Worm (Caenorhabditis elegans) whole organism, young adult: ENCODE data around the gene emc-1.
"Not testable (repeated sequence)": the region's sequence is repeated elsewhere in the genome, so short reads cannot be mapped to it uniquely, and the experiment has no call there.

Experiments used
- D2030.7 ChIP-seq: fragments of 200-800 bp; sonication (Bioruptor generic); IDR thresholded peaks from 2 replicates; pipeline ENCODE4 v1.3.6; 2022; ENCODE audit warnings: missing genetic modification reagents, missing genetic modification characterization, missing compliant biosample characterization
- F33H1.4 ChIP-seq: fragments of 200-800 bp; sonication (Bioruptor generic); IDR thresholded peaks from 2 replicates; pipeline ENCODE4 v1.3.6; 2022; ENCODE audit warnings: missing genetic modification reagents, missing genetic modification characterization, missing compliant biosample characterization
- F37B4.10 ChIP-seq: fragments of 200-800 bp; sonication (Bioruptor generic); IDR thresholded peaks from 2 replicates; pipeline ENCODE4 v1.3.6; 2022; ENCODE audit warnings: missing genetic modification characterization, missing compliant biosample characterization
- F39B2.1 ChIP-seq: fragments of 200-800 bp; sonication (Bioruptor generic); IDR thresholded peaks from 2 replicates; pipeline ENCODE4 v1.3.6; 2022; ENCODE audit warnings: missing genetic modification reagents, missing genetic modification characterization, missing compliant biosample characterization
- K11D2.4 ChIP-seq: fragments of 200-800 bp; sonication (Bioruptor generic); IDR thresholded peaks from 2 replicates; pipeline ENCODE4 v1.3.6; 2022; ENCODE audit warnings: missing genetic modification reagents, missing genetic modification characterization, missing compliant biosample characterization
- Y53F4B.3 ChIP-seq: fragments of 200-800 bp; sonication (Bioruptor generic); IDR thresholded peaks from 2 replicates; pipeline ENCODE4 v1.3.6; 2022; ENCODE audit warnings: missing genetic modification reagents, missing genetic modification characterization, missing compliant biosample characterization
- Y56A3A.18 ChIP-seq: fragments of 200-800 bp; sonication (Bioruptor generic); IDR thresholded peaks from 2 replicates; pipeline ENCODE4 v1.3.6; 2022; ENCODE audit warnings: missing genetic modification reagents, missing genetic modification characterization, missing compliant biosample characterization
- Y67H2A.10 ChIP-seq: fragments of 200-800 bp; sonication (Bioruptor generic); conservative IDR thresholded peaks from 2 replicates; pipeline ENCODE4 v1.3.6; 2022; ENCODE audit warnings: missing genetic modification reagents, missing genetic modification characterization, missing compliant biosample characterization
- attf-6 ChIP-seq: fragments of 200-800 bp; sonication (Bioruptor generic); IDR thresholded peaks from 2 replicates; pipeline ENCODE4 v1.3.6; 2022; ENCODE audit warnings: missing genetic modification reagents, missing genetic modification characterization, missing compliant biosample characterization
- bed-1 ChIP-seq: fragments of 200-800 bp; sonication (Bioruptor generic); IDR thresholded peaks from 2 replicates; pipeline ENCODE4 v1.3.6; 2022; ENCODE audit warnings: missing genetic modification reagents, missing genetic modification characterization, missing compliant biosample characterization
- cebp-1 ChIP-seq, 2 experiments: fragments of 200-800 bp in 1 of 2; sonication (Bioruptor generic) in 1 of 2; sonication (generic microtip) in 1 of 2; IDR thresholded peaks in 1 of 2; optimal IDR thresholded peaks in 1 of 2; 2 replicates each; pipeline versions ENCODE4 v1.3.6 to Lab custom; 2017 to 2022; ENCODE audit warnings: missing compliant biosample characterization in 2 of 2, missing genetic modification characterization in 2 of 2, mild to moderate bottlenecking in 1 of 2, missing genetic modification reagents in 1 of 2, moderate library complexity in 1 of 2
- cebp-2 ChIP-seq: fragments of 200-800 bp; sonication (Bioruptor generic); IDR thresholded peaks from 2 replicates; pipeline ENCODE4 v1.3.6; 2022; ENCODE audit warnings: missing genetic modification characterization, missing compliant biosample characterization
- ceh-100 ChIP-seq: fragments of 200-800 bp; sonication (Bioruptor generic); IDR thresholded peaks from 2 replicates; pipeline ENCODE4 v1.3.6; 2022; ENCODE audit warnings: missing genetic modification reagents, missing genetic modification characterization, missing compliant biosample characterization
- egrh-3 ChIP-seq: fragments of 200-800 bp; sonication (Bioruptor generic); IDR thresholded peaks from 2 replicates; pipeline ENCODE4 v1.3.6; 2022; ENCODE audit warnings: missing genetic modification reagents, missing genetic modification characterization, missing compliant biosample characterization
- hsf-1 ChIP-seq: fragments of 200-800 bp; sonication (Bioruptor generic); IDR thresholded peaks from 2 replicates; pipeline ENCODE4 v1.3.6; 2022; ENCODE audit warnings: missing genetic modification reagents, missing genetic modification characterization, missing compliant biosample characterization
- lag-1 ChIP-seq: fragments of 200-800 bp; sonication (Bioruptor generic); IDR thresholded peaks from 2 replicates; pipeline ENCODE4 v1.3.6; 2022; ENCODE audit warnings: missing genetic modification reagents, missing genetic modification characterization, missing compliant biosample characterization
- let-526 ChIP-seq: fragments of 200-800 bp; sonication (Bioruptor generic); IDR thresholded peaks from 2 replicates; pipeline ENCODE4 v1.3.6; 2022; ENCODE audit warnings: missing genetic modification reagents, missing genetic modification characterization, missing compliant biosample characterization
- madf-3 ChIP-seq: fragments of 200-800 bp; sonication (Bioruptor generic); IDR thresholded peaks from 2 replicates; pipeline ENCODE4 v1.3.6; 2022; ENCODE audit warnings: missing genetic modification reagents, missing genetic modification characterization, missing compliant biosample characterization
- madf-8 ChIP-seq: fragments of 200-800 bp; sonication (Bioruptor generic); conservative IDR thresholded peaks from 2 replicates; pipeline ENCODE4 v1.3.6; 2022; ENCODE audit warnings: missing genetic modification reagents, missing genetic modification characterization, missing compliant biosample characterization
- nfya-2 ChIP-seq: fragments of 200-800 bp; sonication (Bioruptor generic); IDR thresholded peaks from 2 replicates; pipeline ENCODE4 v1.3.6; 2022; ENCODE audit warnings: missing genetic modification reagents, missing genetic modification characterization, missing compliant biosample characterization
- nfyb-1 ChIP-seq: fragments of 200-800 bp; sonication (Bioruptor generic); IDR thresholded peaks from 2 replicates; pipeline ENCODE4 v1.3.6; 2022; ENCODE audit warnings: missing genetic modification reagents, missing genetic modification characterization, missing compliant biosample characterization
- sea-2 ChIP-seq: fragments of 200-800 bp; sonication (Bioruptor generic); IDR thresholded peaks from 2 replicates; pipeline ENCODE4 v1.3.6; 2022; ENCODE audit warnings: missing genetic modification characterization, missing compliant biosample characterization
- ztf-25 ChIP-seq: fragments of 200-800 bp; sonication (Bioruptor generic); IDR thresholded peaks from 2 replicates; pipeline ENCODE4 v1.3.6; 2022; ENCODE audit warnings: missing genetic modification reagents, missing genetic modification characterization, missing compliant biosample characterization
- ztf-28 ChIP-seq: fragments of 200-800 bp; sonication (Bioruptor generic); IDR thresholded peaks from 2 replicates; pipeline ENCODE4 v1.3.6; 2022; ENCODE audit warnings: missing genetic modification reagents, missing genetic modification characterization, missing compliant biosample characterization
- ztf-6 ChIP-seq: fragments of 200-800 bp; sonication (Bioruptor generic); IDR thresholded peaks from 2 replicates; pipeline ENCODE4 v1.3.6; 2022; ENCODE audit warnings: missing genetic modification reagents, missing genetic modification characterization, missing compliant biosample characterization

emc-1 gene

ce11 chrII:1457784-1458183 lies 42.3 kb downstream of the emc-1 start:
- TF ChIP-seq ceh-100 (GFP tag; lab: Robert Waterston, UW) (0 out of 2 replicates have a peak, but pooled peaks have one; percentile 20), nfyb-1 (GFP tag; lab: Robert Waterston, UW) (0 out of 2 replicates have a peak, but pooled peaks have one; percentile 18), lag-1 (GFP tag; lab: Robert Waterston, UW) (0 out of 2 replicates have a peak, but pooled peaks have one; percentile 12), K11D2.4 (0 out of 2 replicates have a peak, but pooled peaks have one; percentile 30), hsf-1 (GFP tag; lab: Robert Waterston, UW) (peak; percentile 40; the same call in 1 of the 2 replicates), madf-3 (GFP tag; lab: Robert Waterston, UW) (peak; percentile 73; the same call in 1 of the 2 replicates), Y67H2A.10 (GFP tag; lab: Robert Waterston, UW) (0 out of 2 replicates have a peak, but pooled peaks have one; percentile 23), bed-1 (GFP tag; lab: Robert Waterston, UW) (0 out of 2 replicates have a peak, but pooled peaks have one; percentile 85), sea-2 (GFP tag; lab: Robert Waterston, UW) (0 out of 2 replicates have a peak, but pooled peaks have one; percentile 63), nfya-2 (GFP tag; lab: Robert Waterston, UW) (peak; percentile 30; the same call in 1 of the 2 replicates), ztf-6 (GFP tag; lab: Robert Waterston, UW) (peak; percentile 68; the same call in 1 of the 2 replicates), F37B4.10 (GFP tag; lab: Robert Waterston, UW) (0 out of 2 replicates have a peak, but pooled peaks have one; percentile 79), ztf-25 (0 out of 2 replicates have a peak, but pooled peaks have one; percentile 31), egrh-3 (GFP tag; lab: Robert Waterston, UW) (peak; percentile 48; the same call in 1 of the 2 replicates)
- TF ChIP-seq, all 124 proteins: peak for 14; not testable (repeated sequence) for 110

- TF ChIP-seq cebp-2 (GFP tag; lab: Robert Waterston, UW) (0 out of 2 replicates have a peak, but pooled peaks have one; percentile 53), egrh-3 (GFP tag; lab: Robert Waterston, UW) (0 out of 2 replicates have a peak, but pooled peaks have one; percentile 19)
These were observed 45.8 kb downstream of the emc-1 start for ce11 chrII:1454379-1454778.

ce11 chrII:1453707-1454106 lies 46.4 kb downstream of the emc-1 start:
- TF ChIP-seq cebp-2 (GFP tag; lab: Robert Waterston, UW) (peak; percentile 35; the same call in 1 of the 2 replicates), sea-2 (GFP tag; lab: Robert Waterston, UW) (peak; percentile 62; the same call in 1 of the 2 replicates), F39B2.1 (0 out of 2 replicates have a peak, but pooled peaks have one; percentile 11), ztf-28 (GFP tag; lab: Robert Waterston, UW) (peak; percentile 54; the same call in 1 of the 2 replicates)
- TF ChIP-seq, all 124 proteins: peak for 4; not testable (repeated sequence) for 120

ce11 chrII:1453209-1453608 lies 46.9 kb downstream of the emc-1 start:
- 0 out of 2 replicates have a peak, but pooled peaks have one; percentile 24 for TF ChIP-seq sea-2 (GFP tag; lab: Robert Waterston, UW)
- TF ChIP-seq ztf-25, result 0 out of 2 replicates have a peak, but pooled peaks have one; percentile 26
- peak; percentile 52; the same call in 1 of the 2 replicates for TF ChIP-seq nfya-2 (GFP tag; lab: Robert Waterston, UW)

- TF ChIP-seq cebp-1 (GFP tag; IDR thresholded peaks at IDR 0.05; lab: Robert Waterston, UW), result 0 out of 2 replicates have a peak, but pooled peaks have one; percentile 30
- not testable (repeated sequence) for TF ChIP-seq cebp-1 (tag; optimal IDR thresholded peaks at IDR 0.05; lab: Kevin White, UChicago)
- peak; percentile 25; the same call in 1 of the 2 replicates for TF ChIP-seq Y53F4B.3 (GFP tag; lab: Robert Waterston, UW)
- TF ChIP-seq Y67H2A.10 (GFP tag; lab: Robert Waterston, UW), result 0 out of 2 replicates have a peak, but pooled peaks have one; percentile 38
- peak; percentile 92 for TF ChIP-seq bed-1 (GFP tag; lab: Robert Waterston, UW)
- 0 out of 2 replicates have a peak, but pooled peaks have one; percentile 14 for TF ChIP-seq D2030.7 (GFP tag; lab: Robert Waterston, UW)
- TF ChIP-seq F33H1.4 (GFP tag; lab: Robert Waterston, UW), result 0 out of 2 replicates have a peak, but pooled peaks have one; percentile 25
- TF ChIP-seq madf-8, result 0 out of 2 replicates have a peak, but pooled peaks have one; percentile 5
- TF ChIP-seq let-526 (GFP tag; lab: Robert Waterston, UW), result 0 out of 2 replicates have a peak, but pooled peaks have one; percentile 24
- 0 out of 2 replicates have a peak, but pooled peaks have one; percentile 26 for TF ChIP-seq attf-6 (GFP tag; lab: Robert Waterston, UW)
- peak; percentile 61; the same call in 1 of the 2 replicates for TF ChIP-seq Y56A3A.18 (GFP tag; lab: Robert Waterston, UW)
- TF ChIP-seq hsf-1 (GFP tag; lab: Robert Waterston, UW), result peak; percentile 31; the same call in 1 of the 2 replicates
These were observed 48.2 kb downstream of the emc-1 start for ce11 chrII:1451975-1452374.
